Fruit fly (Drosophila melanogaster) whole organism, prepupa: Measurements from ENCODE around the gene C1GalTA.

Source experiments
- CG1621 ChIP-seq: fragments of 200-800 bp; sonication (Bioruptor generic); optimal IDR thresholded peaks from 3 replicates; lab custom pipeline; 2018; ENCODE audit warnings: missing biosample characterization, mild to moderate bottlenecking, missing genetic modification characterization
- CG8632 ChIP-seq: fragments of 200-800 bp; sonication (Bioruptor generic); optimal IDR thresholded peaks from 3 replicates; lab custom pipeline; 2016; ENCODE audit warnings: missing biosample characterization, missing genetic modification characterization

DNA sequence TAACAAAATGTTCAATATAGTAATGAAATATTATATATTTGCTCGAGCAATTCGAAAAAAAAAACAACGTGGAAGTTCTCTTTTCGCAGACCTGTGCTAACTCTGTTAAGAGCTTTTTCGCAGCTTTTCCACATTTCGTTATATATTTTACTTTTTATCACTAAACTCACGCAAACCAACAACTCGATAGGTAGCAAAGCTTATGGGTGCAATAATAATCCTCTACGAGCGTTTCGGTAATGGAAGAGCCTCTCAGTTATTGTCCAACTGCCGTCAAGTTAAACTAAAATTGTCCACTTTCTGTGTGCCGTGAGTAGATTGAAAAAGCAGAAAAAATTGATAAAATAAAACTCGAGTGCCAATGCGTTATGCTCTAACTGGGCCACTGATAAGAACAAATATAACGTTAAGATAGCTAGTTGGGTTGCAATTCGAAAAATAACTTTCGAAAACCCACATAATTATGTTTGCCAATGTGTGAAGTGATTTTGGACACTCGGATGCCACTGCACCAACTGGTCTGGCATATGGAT lies 17.2 kb downstream of the C1GalTA start, which contains the start of gene Tsp29Fa:
- TF ChIP-seq CG8632 (GFP tag; lab: Kevin White, UChicago) (no peak), CG1621 (no peak)
